Fruit fly (Drosophila melanogaster) whole organism, embryonic: ENCODE measurements around the gene CG5921.

Experiments used
- Awh ChIP-seq: fragments of 200-800 bp; sonication (Bioruptor generic); IDR thresholded peaks from 2 replicates; pipeline ENCODE4, ENCODE4 v1.3.6; 2022; ENCODE audit warnings: missing biosample characterization, missing genetic modification characterization
- B-H2 ChIP-seq: fragments of 200-800 bp; sonication (Bioruptor generic); optimal IDR thresholded peaks from 2 replicates; lab custom pipeline; 2018; ENCODE audit warnings: missing biosample characterization, mild to moderate bottlenecking, missing genetic modification characterization
- CG1024 ChIP-seq: fragments of 200-800 bp; sonication (Bioruptor generic); IDR thresholded peaks from 2 replicates; pipeline ENCODE4 v1.3.6; 2022; ENCODE audit warnings: missing biosample characterization, missing genetic modification characterization
- CG11456 ChIP-seq: fragments of 200-800 bp; sonication (Bioruptor generic); IDR thresholded peaks from 3 replicates; pipeline ENCODE4 v1.3.6; 2022; ENCODE audit warnings: missing biosample characterization, missing genetic modification characterization
- CG12155 ChIP-seq: fragments of 200-800 bp; sonication (Bioruptor generic); optimal IDR thresholded peaks from 3 replicates; lab custom pipeline; 2016; ENCODE audit warnings: missing biosample characterization, missing genetic modification characterization
- CG12391 ChIP-seq: fragments of 200-800 bp; sonication (Bioruptor generic); optimal IDR thresholded peaks from 3 replicates; lab custom pipeline; 2018; ENCODE audit warnings: missing biosample characterization, mild to moderate bottlenecking, missing genetic modification characterization, moderate library complexity
- CG13775 ChIP-seq: fragments of 200-800 bp; sonication (Bioruptor generic); optimal IDR thresholded peaks from 3 replicates; lab custom pipeline; 2017; ENCODE audit warnings: missing biosample characterization, mild to moderate bottlenecking, missing genetic modification characterization
- CG15073 ChIP-seq: fragments of 200-800 bp; sonication (Bioruptor generic); optimal IDR thresholded peaks from 2 replicates; lab custom pipeline; 2016; ENCODE audit warnings: missing biosample characterization, missing genetic modification characterization
- CG15514 ChIP-seq: fragments of 200-800 bp; sonication (Bioruptor generic); optimal IDR thresholded peaks from 3 replicates; lab custom pipeline; 2017; ENCODE audit warnings: missing biosample characterization, missing genetic modification characterization, mild to moderate bottlenecking, moderate library complexity, missing genetic modification reagents
- CG1603 ChIP-seq: fragments of 200-800 bp; sonication (Bioruptor generic); optimal IDR thresholded peaks from 2 replicates; lab custom pipeline; 2019; ENCODE audit warnings: missing biosample characterization, mild to moderate bottlenecking, missing genetic modification characterization, moderate library complexity
- CG2889 ChIP-seq: fragments of 200-800 bp; sonication (Bioruptor generic); IDR thresholded peaks from 3 replicates; pipeline ENCODE4 v1.3.6; 2022; ENCODE audit warnings: missing biosample characterization, missing genetic modification characterization
- CG3838 ChIP-seq: fragments of 200-800 bp; sonication (Bioruptor generic); optimal IDR thresholded peaks from 3 replicates; lab custom pipeline; 2016; ENCODE audit warnings: missing biosample characterization, missing genetic modification characterization
- CG3847 ChIP-seq: fragments of 200-800 bp; sonication (Bioruptor generic); IDR thresholded peaks from 2 replicates; pipeline ENCODE4 v1.3.6; 2022; ENCODE audit warnings: missing biosample characterization, missing genetic modification characterization
- CG4328 ChIP-seq: fragments of 200-800 bp; sonication (Bioruptor generic); optimal IDR thresholded peaks from 3 replicates; lab custom pipeline; 2017; ENCODE audit warnings: missing biosample characterization, missing genetic modification reagents, missing genetic modification characterization
- CG7963 ChIP-seq: fragments of 200-800 bp; sonication (Bioruptor generic); IDR thresholded peaks from 3 replicates; pipeline ENCODE4 v1.3.6; 2022; ENCODE audit warnings: missing biosample characterization, missing genetic modification characterization; ENCODE audit not compliant: partially characterized antibody
- CG8089 ChIP-seq: fragments of 200-800 bp; sonication (Bioruptor generic); optimal IDR thresholded peaks from 3 replicates; lab custom pipeline; 2016; ENCODE audit warnings: missing biosample characterization, missing genetic modification characterization
- CG9817 ChIP-seq: fragments of 200-800 bp; sonication (Bioruptor generic); optimal IDR thresholded peaks from 2 replicates; lab custom pipeline; 2018; ENCODE audit warnings: missing biosample characterization, mild to moderate bottlenecking, missing genetic modification characterization, moderate library complexity
- Doc2 ChIP-seq: fragments of 200-800 bp; sonication (Bioruptor generic); IDR thresholded peaks from 2 replicates; pipeline ENCODE4 v1.3.6; 2022; ENCODE audit warnings: missing biosample characterization, missing genetic modification characterization
- Ets65A ChIP-seq: fragments of 200-800 bp; sonication (Bioruptor generic); peaks from one replicate; lab custom pipeline; 2016; ENCODE audit warnings: missing biosample characterization, missing genetic modification characterization
- H15 ChIP-seq: fragments of 200-800 bp; sonication (Bioruptor generic); IDR thresholded peaks from 3 replicates; pipeline ENCODE4 v1.3.6; 2022; ENCODE audit warnings: missing biosample characterization, missing genetic modification characterization
- Hr3 ChIP-seq: fragments of 200-800 bp; sonication (Bioruptor generic); optimal IDR thresholded peaks from 3 replicates; lab custom pipeline; 2016; ENCODE audit warnings: missing biosample characterization, missing genetic modification characterization
- Kr ChIP-seq: fragments of 200-800 bp; sonication (Bioruptor generic); optimal IDR thresholded peaks from 2 replicates; lab custom pipeline; 2017; ENCODE audit warnings: missing biosample characterization, mild to moderate bottlenecking, missing genetic modification characterization
- Optix ChIP-seq: fragments of 200-800 bp; sonication (Bioruptor generic); IDR thresholded peaks from 3 replicates; pipeline ENCODE4 v1.3.6; 2022; ENCODE audit warnings: missing biosample characterization, missing genetic modification characterization
- Rx ChIP-seq: fragments of 200-800 bp; sonication (Bioruptor generic); IDR thresholded peaks from 2 replicates; pipeline ENCODE4 v1.3.6; 2022; ENCODE audit warnings: missing biosample characterization, missing genetic modification characterization
- Sin3A ChIP-seq: fragments of >200 bp; optimal IDR thresholded peaks from 2 replicates; lab custom pipeline; 2018
- YL-1 ChIP-seq: fragments of 200-800 bp; sonication (Bioruptor generic); optimal IDR thresholded peaks from 3 replicates; lab custom pipeline; 2017; ENCODE audit warnings: missing biosample characterization, mild to moderate bottlenecking, missing genetic modification characterization
- ab ChIP-seq: fragments of 200-800 bp; sonication (Bioruptor generic); optimal IDR thresholded peaks from 2 replicates; lab custom pipeline; 2016; ENCODE audit warnings: missing biosample characterization, missing genetic modification characterization
- abd-A ChIP-seq: fragments of 200-800 bp; sonication (Bioruptor generic); optimal IDR thresholded peaks from 3 replicates; lab custom pipeline; 2019; ENCODE audit warnings: missing biosample characterization, mild to moderate bottlenecking, missing genetic modification characterization, moderate library complexity
- amos ChIP-seq: fragments of 200-800 bp; sonication (Bioruptor generic); IDR thresholded peaks from 2 replicates; pipeline ENCODE4 v1.3.6; 2022; ENCODE audit warnings: missing biosample characterization, missing genetic modification characterization; ENCODE audit not compliant: partially characterized antibody
- az2 ChIP-seq: fragments of 200-800 bp; sonication (Bioruptor generic); optimal IDR thresholded peaks from 3 replicates; lab custom pipeline; 2016; ENCODE audit warnings: missing biosample characterization, missing genetic modification characterization
- cad ChIP-seq: fragments of >200 bp; optimal IDR thresholded peaks from 2 replicates; lab custom pipeline; 2017; ENCODE audit warnings: missing biosample characterization, missing genetic modification characterization
- crol ChIP-seq: fragments of 200-800 bp; sonication (Bioruptor generic); IDR thresholded peaks from 2 replicates; pipeline ENCODE4 v1.3.6; 2022; ENCODE audit warnings: missing biosample characterization, missing genetic modification characterization
- crp ChIP-seq, 2 experiments: fragments of 200-800 bp; sonication (Bioruptor generic); optimal IDR thresholded peaks; 2 replicates in 1 of 2; 3 replicates in 1 of 2; lab custom pipeline; 2017; ENCODE audit warnings: missing biosample characterization in 2 of 2, missing genetic modification characterization in 2 of 2, mild to moderate bottlenecking in 1 of 2, moderate library complexity in 1 of 2
- da ChIP-seq: fragments of 200-800 bp; sonication (Bioruptor generic); optimal IDR thresholded peaks from 2 replicates; lab custom pipeline; 2016; ENCODE audit warnings: missing biosample characterization, missing genetic modification characterization
- ewg ChIP-seq: fragments of 200-800 bp; sonication (Bioruptor generic); optimal IDR thresholded peaks from 3 replicates; lab custom pipeline; 2017; ENCODE audit warnings: mild to moderate bottlenecking, missing biosample characterization, missing genetic modification reagents, missing genetic modification characterization
- exex ChIP-seq: fragments of 200-800 bp; sonication (Bioruptor generic); optimal IDR thresholded peaks from 4 replicates; lab custom pipeline; 2018; ENCODE audit warnings: missing biosample characterization, mild to moderate bottlenecking, missing genetic modification characterization, moderate library complexity
- ftz-f1 ChIP-seq: fragments of 200-800 bp; sonication (Bioruptor generic); optimal IDR thresholded peaks from 2 replicates; lab custom pipeline; 2016; ENCODE audit warnings: missing biosample characterization, missing genetic modification characterization
- gem ChIP-seq: fragments of 200-800 bp; sonication (Bioruptor generic); optimal IDR thresholded peaks from 2 replicates; lab custom pipeline; 2019; ENCODE audit warnings: missing biosample characterization, mild to moderate bottlenecking, missing genetic modification characterization, moderate library complexity
- gsb-n ChIP-seq: fragments of 200-800 bp; sonication (Bioruptor generic); optimal IDR thresholded peaks from 3 replicates; lab custom pipeline; 2018; ENCODE audit warnings: missing biosample characterization, mild to moderate bottlenecking, missing genetic modification characterization
- hth ChIP-seq: fragments of >200 bp; optimal IDR thresholded peaks from 2 replicates; lab custom pipeline; 2017; ENCODE audit warnings: inconsistent platforms
- ken ChIP-seq: fragments of 200-800 bp; sonication (Bioruptor generic); IDR thresholded peaks from 3 replicates; pipeline ENCODE4 v1.3.6; 2022; ENCODE audit warnings: missing biosample characterization, missing genetic modification characterization
- lov ChIP-seq, 2 experiments: fragments of 200-800 bp in 1 of 2; fragments of >200 bp in 1 of 2; sonication (Bioruptor generic) in 1 of 2; IDR thresholded peaks in 1 of 2; optimal IDR thresholded peaks in 1 of 2; 2 replicates in 1 of 2; 3 replicates in 1 of 2; pipeline versions ENCODE4 v1.3.6 to Lab custom; 2017 to 2022; ENCODE audit warnings: missing biosample characterization in 1 of 2, missing genetic modification characterization in 1 of 2
- peb ChIP-seq: fragments of 200-800 bp; sonication (Bioruptor generic); IDR thresholded peaks from 2 replicates; pipeline ENCODE4 v1.3.6; 2022; ENCODE audit warnings: missing biosample characterization, missing genetic modification characterization
- pfk ChIP-seq: fragments of 200-800 bp; sonication (Bioruptor generic); optimal IDR thresholded peaks from 2 replicates; lab custom pipeline; 2018; ENCODE audit warnings: missing biosample characterization, mild to moderate bottlenecking, missing genetic modification characterization, moderate library complexity
- phol ChIP-seq: fragments of 200-800 bp; sonication (Bioruptor generic); optimal IDR thresholded peaks from 3 replicates; lab custom pipeline; 2018; ENCODE audit warnings: missing biosample characterization, mild to moderate bottlenecking, missing genetic modification characterization, moderate library complexity
- sens ChIP-seq: fragments of 200-800 bp; sonication (Bioruptor generic); peaks from one replicate; lab custom pipeline; 2016; ENCODE audit warnings: missing biosample characterization, missing genetic modification characterization
- ssp ChIP-seq: fragments of 200-800 bp; sonication (Bioruptor generic); IDR thresholded peaks from 2 replicates; pipeline ENCODE4 v1.3.6; 2022; ENCODE audit warnings: missing biosample characterization, missing genetic modification characterization
- stc ChIP-seq: fragments of 200-800 bp; sonication (Bioruptor generic); IDR thresholded peaks from 2 replicates; pipeline ENCODE4 v1.3.6; 2022; ENCODE audit warnings: missing biosample characterization, missing genetic modification characterization
- sug ChIP-seq: fragments of 200-800 bp; optimal IDR thresholded peaks from 2 replicates; lab custom pipeline; 2019; ENCODE audit warnings: missing biosample characterization, mild to moderate bottlenecking, missing genetic modification characterization, moderate library complexity
- trem ChIP-seq: fragments of 200-800 bp; optimal IDR thresholded peaks from 3 replicates; lab custom pipeline; 2019; ENCODE audit warnings: missing biosample characterization, mild to moderate bottlenecking, missing genetic modification characterization, moderate library complexity

The CG5921 gene

DNA sequence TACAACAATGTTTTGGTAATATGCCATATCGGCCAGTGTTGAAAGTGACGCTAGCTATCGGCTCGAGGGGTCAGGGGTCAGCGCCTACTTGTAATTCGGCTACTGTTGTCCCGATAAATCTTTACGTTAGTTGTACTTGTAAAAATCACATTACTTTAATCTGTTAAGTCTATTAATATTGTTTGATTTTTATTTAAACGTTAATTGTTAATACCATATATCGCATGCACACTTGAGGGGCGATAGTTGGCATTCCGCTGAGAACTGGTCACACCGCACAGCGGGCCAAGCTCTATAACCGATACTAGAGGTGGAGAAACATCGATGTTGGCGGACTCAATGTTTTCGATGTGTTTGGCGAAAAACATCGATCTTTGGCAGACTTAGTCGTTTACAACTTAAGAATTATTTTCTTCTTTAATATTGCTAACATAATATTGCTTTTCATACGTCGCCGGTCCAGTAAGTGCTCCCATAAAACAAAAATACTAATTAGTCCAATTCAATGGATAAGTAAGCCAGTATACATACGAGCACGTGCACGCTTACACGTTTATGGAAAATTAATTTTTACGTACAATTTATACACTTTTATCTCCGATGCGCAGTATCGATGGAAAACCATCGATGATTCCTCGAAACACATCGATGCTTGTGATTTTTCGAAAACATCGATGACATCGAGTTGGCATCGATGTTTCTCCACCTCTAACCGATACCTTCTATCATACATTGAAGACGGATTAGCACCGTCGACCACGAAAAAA, 13.3 kb upstream of the CG5921 start, which contains the start of the genes rux and MCTS1 (continued):
- peak; percentile 11 for TF ChIP-seq gsb-n
- TF ChIP-seq CG9817 (tag; lab: Kevin White, UChicago): peak; percentile 19
- TF ChIP-seq crol (GFP tag; lab: Robert Waterston, UW): 0 out of 2 replicates have a peak, but pooled peaks have one; percentile 13
- TF ChIP-seq exex (tag; lab: Kevin White, UChicago): no peak
- TF ChIP-seq da (GFP tag; lab: Kevin White, UChicago): no peak
- TF ChIP-seq CG1024 (GFP tag; lab: Robert Waterston, UW): no peak
- TF ChIP-seq Hr3 (GFP tag; lab: Kevin White, UChicago): peak; percentile 14
- TF ChIP-seq ftz-f1 (GFP tag; lab: Kevin White, UChicago): no peak
- TF ChIP-seq peb (GFP tag; lab: Robert Waterston, UW): no peak
- TF ChIP-seq CG3838: no peak
- no peak for TF ChIP-seq abd-A (tag; lab: Kevin White, UChicago)
- TF ChIP-seq ken (GFP tag; lab: Robert Waterston, UW): no peak
- TF ChIP-seq Rx (GFP tag; lab: Robert Waterston, UW): no peak
- TF ChIP-seq phol (tag; lab: Kevin White, UChicago): peak; percentile 59
- peak; percentile 31 for TF ChIP-seq sug (tag; lab: Kevin White, UChicago)
- TF ChIP-seq sens: peak; percentile 88
- no peak for TF ChIP-seq ewg (GFP tag; lab: Kevin White, UChicago)
- peak; percentile 50 for TF ChIP-seq CG12391
- TF ChIP-seq CG1603 (tag; lab: Kevin White, UChicago): peak; percentile 65
- peak; percentile 14 for TF ChIP-seq CG15514 (GFP tag; lab: Kevin White, UChicago)
- TF ChIP-seq Optix (GFP tag; lab: Robert Waterston, UW): no peak
- TF ChIP-seq lov (optimal IDR thresholded peaks at IDR 0.05; lab: Kevin White, UChicago): no peak
- TF ChIP-seq lov (GFP tag; IDR thresholded peaks at IDR 0.05; lab: Robert Waterston, UW): no peak
- no peak for TF ChIP-seq cad (GFP tag; lab: Kevin White, UChicago)
- no peak for TF ChIP-seq ssp
- TF ChIP-seq B-H2 (GFP tag; lab: Kevin White, UChicago): peak; percentile 38
- no peak for TF ChIP-seq Doc2 (GFP tag; lab: Robert Waterston, UW)
- no peak for TF ChIP-seq CG15073 (GFP tag; lab: Kevin White, UChicago)
- TF ChIP-seq stc (GFP tag; lab: Robert Waterston, UW): no peak
- TF ChIP-seq CG2889 (GFP tag; lab: Robert Waterston, UW): no peak
- no peak for TF ChIP-seq Awh (GFP tag; lab: Robert Waterston, UW)
- TF ChIP-seq amos (GFP tag; lab: Robert Waterston, UW): peak; percentile 94
- TF ChIP-seq CG4328 (GFP tag; lab: Kevin White, UChicago): no peak
- no peak for TF ChIP-seq ab (GFP tag; lab: Kevin White, UChicago)
- peak; percentile 28 for TF ChIP-seq YL-1 (GFP tag; lab: Kevin White, UChicago)
- TF ChIP-seq az2: no peak
- peak; percentile 29 for TF ChIP-seq CG12155 (GFP tag; lab: Kevin White, UChicago)
- peak in 1 of 2 experiments; percentile 2 for TF ChIP-seq crp (GFP tag; optimal IDR thresholded peaks at IDR 0.05; lab: Kevin White, UChicago)
- no peak for TF ChIP-seq pfk
- TF ChIP-seq Sin3A (lab: Kevin White, UChicago): peak; percentile 97
- peak; percentile 29 for TF ChIP-seq CG13775
- TF ChIP-seq trem (tag; lab: Kevin White, UChicago): peak; percentile 65
- peak; percentile 85 for TF ChIP-seq Ets65A (GFP tag; lab: Kevin White, UChicago)
- TF ChIP-seq Kr (GFP tag; lab: Kevin White, UChicago): no peak
- peak; percentile 24 for TF ChIP-seq gem (tag; lab: Kevin White, UChicago)
- TF ChIP-seq CG8089 (GFP tag; lab: Kevin White, UChicago): no peak
- TF ChIP-seq hth (lab: Kevin White, UChicago): no peak
- TF ChIP-seq CG3847 (GFP tag; lab: Robert Waterston, UW): peak; percentile 71
- TF ChIP-seq CG11456 (GFP tag; lab: Robert Waterston, UW): peak; percentile 74; the same call in 2 of the 3 replicates
- no peak for TF ChIP-seq H15
- TF ChIP-seq CG7963: peak; percentile 89
